Worm (Caenorhabditis elegans): ENCODE measurements around the gene fbxa-73.

DNA sequence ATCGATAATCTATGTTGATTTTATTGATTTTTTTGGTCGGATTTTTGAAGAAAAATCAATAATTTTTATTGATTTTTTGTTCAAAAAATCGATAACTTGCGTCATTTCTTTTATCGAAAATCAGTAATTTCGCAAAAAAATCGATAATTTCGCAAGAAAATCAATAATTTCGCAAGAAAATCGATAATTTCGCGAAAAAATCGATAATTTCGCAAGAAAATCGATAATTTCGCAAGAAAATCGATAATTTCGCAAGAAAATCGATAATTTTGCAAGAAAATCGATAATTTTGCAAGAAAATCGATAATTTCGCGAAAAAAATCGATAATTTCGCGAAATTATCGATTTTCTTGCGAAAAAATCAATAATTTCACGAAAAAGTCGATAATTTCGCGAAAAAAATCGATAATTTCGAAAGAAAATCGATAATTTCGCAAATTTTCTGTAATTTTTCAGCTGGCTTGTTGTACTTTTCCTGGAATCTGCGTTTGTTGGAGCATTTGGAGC lies 30.1 kb downstream of the fbxa-73 start:
- TF ChIP-seq tra-4 (tag; optimal IDR thresholded peaks at IDR 0.05) (no peak), flt-1 (GFP tag; IDR thresholded peaks at IDR 0.05) (no peak), ama-1 (optimal IDR thresholded peaks at IDR 0.05) (no peak), hnd-1 (tag; optimal IDR thresholded peaks at IDR 0.05) (no peak), B0310.2 (tag; optimal IDR thresholded peaks at IDR 0.05) (no peak), ceh-13 (GFP tag; optimal IDR thresholded peaks at IDR 0.05) (no peak), pes-1 (GFP tag; IDR thresholded peaks at IDR 0.05) (no peak), tbx-11 (GFP tag; IDR thresholded peaks at IDR 0.05) (no peak), scrt-1 (GFP tag; IDR thresholded peaks at IDR 0.05) (no peak), hmg-4 (GFP tag; optimal IDR thresholded peaks at IDR 0.05) (no peak), aly-1 (tag; optimal IDR thresholded peaks at IDR 0.05) (no peak), ceh-36 (tag; optimal IDR thresholded peaks at IDR 0.05) (no peak)
